Fruit fly (Drosophila melanogaster) whole organism, embryonic: ENCODE results near the gene CG34353.

Source experiments
- ATbp ChIP-seq: fragments of 200-800 bp; sonication (Bioruptor generic); optimal IDR thresholded peaks from 2 replicates; lab custom pipeline; 2017; ENCODE audit warnings: missing biosample characterization, mild to moderate bottlenecking, missing genetic modification characterization, missing genetic modification reagents
- Bteb2 ChIP-seq: fragments of 200-800 bp; sonication (Bioruptor generic); optimal IDR thresholded peaks from 2 replicates; lab custom pipeline; 2016; ENCODE audit warnings: missing biosample characterization, missing genetic modification characterization
- CG11085 ChIP-seq: fragments of 200-800 bp; sonication (Bioruptor generic); IDR thresholded peaks from 2 replicates; pipeline ENCODE4 v1.3.6; 2022; ENCODE audit warnings: missing biosample characterization, missing genetic modification characterization
- CG11695 ChIP-seq: fragments of 200-800 bp; sonication (Bioruptor generic); IDR thresholded peaks from 3 replicates; pipeline ENCODE4 v1.3.6; 2022; ENCODE audit warnings: missing biosample characterization, missing genetic modification characterization
- CG12219 ChIP-seq: fragments of 200-800 bp; sonication (Bioruptor generic); optimal IDR thresholded peaks from 3 replicates; lab custom pipeline; 2018; ENCODE audit warnings: missing biosample characterization, mild to moderate bottlenecking, missing genetic modification characterization
- CG1233 ChIP-seq: fragments of 200-800 bp; sonication (Bioruptor generic); optimal IDR thresholded peaks from 4 replicates; lab custom pipeline; 2018; ENCODE audit warnings: missing biosample characterization, mild to moderate bottlenecking, missing genetic modification characterization
- CG17802 ChIP-seq: fragments of 200-800 bp; sonication (Bioruptor generic); optimal IDR thresholded peaks from 2 replicates; lab custom pipeline; 2018; ENCODE audit warnings: missing biosample characterization, mild to moderate bottlenecking, missing genetic modification characterization, moderate library complexity
- CG2116 ChIP-seq: fragments of 200-800 bp; sonication (Bioruptor generic); optimal IDR thresholded peaks from 3 replicates; lab custom pipeline; 2018; ENCODE audit warnings: missing biosample characterization, mild to moderate bottlenecking, missing genetic modification characterization
- CG31365 ChIP-seq: fragments of 200-800 bp; sonication (Bioruptor generic); optimal IDR thresholded peaks from 2 replicates; lab custom pipeline; 2018; ENCODE audit warnings: missing biosample characterization, mild to moderate bottlenecking, missing genetic modification characterization
- CG33213 ChIP-seq: fragments of 200-800 bp; sonication (Bioruptor generic); optimal IDR thresholded peaks from 3 replicates; lab custom pipeline; 2016; ENCODE audit warnings: missing biosample characterization, missing genetic modification characterization
- CG3407 ChIP-seq: fragments of 200-800 bp; sonication (Bioruptor generic); optimal IDR thresholded peaks from 2 replicates; lab custom pipeline; 2018; ENCODE audit warnings: missing biosample characterization, mild to moderate bottlenecking, missing genetic modification characterization
- CG4404 ChIP-seq: fragments of 200-800 bp; sonication (Bioruptor generic); IDR thresholded peaks from 2 replicates; pipeline ENCODE4 v1.3.6; 2022; ENCODE audit warnings: missing biosample characterization, missing genetic modification characterization
- CG5180 ChIP-seq: fragments of 200-800 bp; sonication (Bioruptor generic); optimal IDR thresholded peaks from 3 replicates; lab custom pipeline; 2017; ENCODE audit warnings: missing biosample characterization, missing genetic modification characterization, mild to moderate bottlenecking, moderate library complexity, missing genetic modification reagents
- CG6683 ChIP-seq: fragments of 200-800 bp; sonication (Bioruptor generic); optimal IDR thresholded peaks from 2 replicates; lab custom pipeline; 2017; ENCODE audit warnings: missing biosample characterization, mild to moderate bottlenecking, missing genetic modification characterization, missing genetic modification reagents
- CG7987 ChIP-seq: fragments of 200-800 bp; sonication (Bioruptor generic); optimal IDR thresholded peaks from 2 replicates; lab custom pipeline; 2018; ENCODE audit warnings: missing biosample characterization, mild to moderate bottlenecking, missing genetic modification characterization, moderate library complexity
- CkIIα-i1 ChIP-seq: fragments of 200-800 bp; sonication (Bioruptor generic); IDR thresholded peaks from 2 replicates; pipeline ENCODE4 v1.3.6; 2022; ENCODE audit warnings: missing biosample characterization, missing genetic modification characterization
- CrebB ChIP-seq: fragments of 200-800 bp; sonication (Bioruptor generic); optimal IDR thresholded peaks from 3 replicates; lab custom pipeline; 2018; ENCODE audit warnings: missing biosample characterization, mild to moderate bottlenecking, missing genetic modification characterization
- Doc2 ChIP-seq: fragments of 200-800 bp; sonication (Bioruptor generic); IDR thresholded peaks from 2 replicates; pipeline ENCODE4 v1.3.6; 2022; ENCODE audit warnings: missing biosample characterization, missing genetic modification characterization
- Drgx ChIP-seq: fragments of 200-800 bp; sonication (Bioruptor generic); IDR thresholded peaks from 2 replicates; pipeline ENCODE4 v1.3.6; 2022; ENCODE audit warnings: missing biosample characterization, missing genetic modification characterization
- Fer1 ChIP-seq: fragments of 200-800 bp; sonication (Bioruptor generic); optimal IDR thresholded peaks from 2 replicates; lab custom pipeline; 2017; ENCODE audit warnings: missing biosample characterization, mild to moderate bottlenecking, missing genetic modification characterization
- Fer2 ChIP-seq: fragments of 200-800 bp; sonication (Bioruptor generic); optimal IDR thresholded peaks from 2 replicates; lab custom pipeline; 2018; ENCODE audit warnings: missing biosample characterization, mild to moderate bottlenecking, missing genetic modification characterization, moderate library complexity
- Jarid2 ChIP-seq: fragments of 200-800 bp; sonication (Bioruptor generic); optimal IDR thresholded peaks from 3 replicates; lab custom pipeline; 2017; ENCODE audit warnings: mild to moderate bottlenecking, missing biosample characterization, missing genetic modification reagents, missing genetic modification characterization
- MTF-1 ChIP-seq: fragments of 200-800 bp; sonication (Bioruptor generic); optimal IDR thresholded peaks from 2 replicates; lab custom pipeline; 2018; ENCODE audit warnings: missing biosample characterization, mild to moderate bottlenecking, missing genetic modification characterization, borderline replicate concordance
- NK7.1 ChIP-seq: fragments of 200-800 bp; sonication (Bioruptor generic); optimal IDR thresholded peaks from 3 replicates; lab custom pipeline; 2016; ENCODE audit warnings: missing biosample characterization, missing genetic modification characterization
- Ravus ChIP-seq: fragments of 200-800 bp; sonication (Bioruptor generic); IDR thresholded peaks from 2 replicates; pipeline ENCODE4 v1.3.6; 2022; ENCODE audit warnings: missing biosample characterization, missing genetic modification characterization
- ash1 ChIP-seq: fragments of 200-800 bp; sonication (Bioruptor generic); optimal IDR thresholded peaks from 2 replicates; lab custom pipeline; 2018; ENCODE audit warnings: missing biosample characterization, mild to moderate bottlenecking, missing genetic modification characterization
- bigmax ChIP-seq: fragments of 200-800 bp; sonication (Bioruptor generic); optimal IDR thresholded peaks from 2 replicates; lab custom pipeline; 2018; ENCODE audit warnings: missing biosample characterization, mild to moderate bottlenecking, missing genetic modification characterization
- cg ChIP-seq: fragments of 200-800 bp; sonication (Bioruptor generic); optimal IDR thresholded peaks from 3 replicates; lab custom pipeline; 2019; ENCODE audit warnings: missing biosample characterization, mild to moderate bottlenecking, missing genetic modification characterization, moderate library complexity
- chm ChIP-seq: fragments of 200-800 bp; sonication (Bioruptor generic); IDR thresholded peaks from 2 replicates; pipeline ENCODE4 v1.3.6; 2022; ENCODE audit warnings: missing biosample characterization, missing genetic modification characterization
- danr ChIP-seq: fragments of 200-800 bp; sonication (Bioruptor generic); IDR thresholded peaks from 2 replicates; pipeline ENCODE4 v1.3.6; 2022; ENCODE audit warnings: missing biosample characterization, missing genetic modification characterization
- dpn ChIP-seq, 2 experiments: fragments of 200-800 bp; sonication (Bioruptor generic); optimal IDR thresholded peaks; 3 replicates each; lab custom pipeline; 2016; ENCODE audit warnings: missing biosample characterization in 2 of 2, missing genetic modification characterization in 2 of 2
- emc ChIP-seq: fragments of 200-800 bp; sonication (Bioruptor generic); optimal IDR thresholded peaks from 2 replicates; lab custom pipeline; 2016; ENCODE audit warnings: missing biosample characterization, missing genetic modification characterization
- ewg ChIP-seq: fragments of 200-800 bp; sonication (Bioruptor generic); optimal IDR thresholded peaks from 3 replicates; lab custom pipeline; 2017; ENCODE audit warnings: mild to moderate bottlenecking, missing biosample characterization, missing genetic modification reagents, missing genetic modification characterization
- fd3F ChIP-seq: fragments of 200-800 bp; sonication (Bioruptor generic); optimal IDR thresholded peaks from 2 replicates; lab custom pipeline; 2018; ENCODE audit warnings: missing biosample characterization, mild to moderate bottlenecking, missing genetic modification characterization, moderate library complexity
- fd64A ChIP-seq: fragments of 200-800 bp; sonication (Bioruptor generic); optimal IDR thresholded peaks from 3 replicates; lab custom pipeline; 2018; ENCODE audit warnings: missing biosample characterization, mild to moderate bottlenecking, missing genetic modification characterization
- ham ChIP-seq: fragments of 200-800 bp; sonication (Bioruptor generic); IDR thresholded peaks from 2 replicates; pipeline ENCODE4 v1.3.6; 2022; ENCODE audit warnings: missing biosample characterization, missing genetic modification characterization
- kay ChIP-seq: fragments of 200-800 bp; sonication (Bioruptor generic); optimal IDR thresholded peaks from 2 replicates; lab custom pipeline; 2016; ENCODE audit warnings: missing biosample characterization, missing genetic modification characterization
- lov ChIP-seq, 2 experiments: fragments of 200-800 bp in 1 of 2; fragments of >200 bp in 1 of 2; sonication (Bioruptor generic) in 1 of 2; IDR thresholded peaks in 1 of 2; optimal IDR thresholded peaks in 1 of 2; 2 replicates in 1 of 2; 3 replicates in 1 of 2; pipeline versions ENCODE4 v1.3.6 to Lab custom; 2017 to 2022; ENCODE audit warnings: missing biosample characterization in 1 of 2, missing genetic modification characterization in 1 of 2
- nau ChIP-seq: fragments of 200-800 bp; sonication (Bioruptor generic); optimal IDR thresholded peaks from 3 replicates; lab custom pipeline; 2017; ENCODE audit warnings: missing biosample characterization, mild to moderate bottlenecking, missing genetic modification characterization, missing genetic modification reagents
- onecut ChIP-seq: fragments of 200-800 bp; sonication (Bioruptor generic); IDR thresholded peaks from 2 replicates; pipeline ENCODE4 v1.3.6; 2022; ENCODE audit warnings: missing biosample characterization, missing genetic modification characterization
- pb ChIP-seq: fragments of 200-800 bp; sonication (Bioruptor generic); optimal IDR thresholded peaks from 3 replicates; lab custom pipeline; 2016; ENCODE audit warnings: missing biosample characterization, missing genetic modification characterization
- sd ChIP-seq: fragments of 200-800 bp; sonication (Bioruptor generic); optimal IDR thresholded peaks from 3 replicates; lab custom pipeline; 2018; ENCODE audit warnings: missing biosample characterization, mild to moderate bottlenecking, missing genetic modification characterization, moderate library complexity
- sim ChIP-seq: fragments of 200-800 bp; sonication (Bioruptor generic); IDR thresholded peaks from 2 replicates; pipeline ENCODE4 v1.3.6; 2022; ENCODE audit warnings: missing biosample characterization, missing genetic modification characterization
- tap ChIP-seq: fragments of 200-800 bp; optimal IDR thresholded peaks from 3 replicates; lab custom pipeline; 2019; ENCODE audit warnings: missing biosample characterization, mild to moderate bottlenecking, missing genetic modification characterization, moderate library complexity
- vnd ChIP-seq: fragments of 200-800 bp; sonication (Bioruptor generic); IDR thresholded peaks from 3 replicates; pipeline ENCODE4 v1.3.6; 2022; ENCODE audit warnings: missing biosample characterization, missing genetic modification characterization; ENCODE audit not compliant: partially characterized antibody
- wor ChIP-seq: fragments of 200-800 bp; sonication (Bioruptor generic); IDR thresholded peaks from 2 replicates; pipeline ENCODE4 v1.3.6; 2022; ENCODE audit warnings: missing biosample characterization, missing genetic modification characterization
- zen2 ChIP-seq: fragments of 200-800 bp; sonication (Bioruptor generic); IDR thresholded peaks from 3 replicates; pipeline ENCODE4 v1.3.6; 2022; ENCODE audit warnings: missing biosample characterization, missing genetic modification characterization; ENCODE audit not compliant: partially characterized antibody

Gene CG34353

dm6 chr3R:27937752-27938694 is 32.4 kb upstream of the CG34353 start, which contains the start of the genes NSD and BOD1 (continued):
- peak; percentile 98 for TF ChIP-seq CG2116 (GFP tag; lab: Kevin White, UChicago)
- TF ChIP-seq Drgx (GFP tag; lab: Robert Waterston, UW): peak; percentile 34; the same call in 1 of the 2 replicates
- TF ChIP-seq Fer1 (GFP tag; lab: Kevin White, UChicago): peak; percentile 1
- no peak for TF ChIP-seq CG33213 (GFP tag; lab: Kevin White, UChicago)
- TF ChIP-seq cg (GFP tag; lab: Kevin White, UChicago): no peak
- no peak for TF ChIP-seq CG31365 (tag; lab: Kevin White, UChicago)
- no peak for TF ChIP-seq fd3F (GFP tag; lab: Kevin White, UChicago)
- TF ChIP-seq MTF-1 (GFP tag; lab: Kevin White, UChicago): peak; percentile 61
- TF ChIP-seq lov (optimal IDR thresholded peaks at IDR 0.05; lab: Kevin White, UChicago): no peak
- peak; percentile 47; the same call in 1 of the 3 replicates for TF ChIP-seq lov (GFP tag; IDR thresholded peaks at IDR 0.05; lab: Robert Waterston, UW)
- TF ChIP-seq CG5180 (GFP tag; lab: Kevin White, UChicago): no peak
- no peak for TF ChIP-seq Doc2 (GFP tag; lab: Robert Waterston, UW)
- no peak for TF ChIP-seq NK7.1
- no peak for TF ChIP-seq pb (GFP tag; lab: Kevin White, UChicago)
- TF ChIP-seq bigmax (GFP tag; lab: Kevin White, UChicago): no peak
- TF ChIP-seq Ravus (GFP tag; lab: Robert Waterston, UW): peak; percentile 15; the same call in 1 of the 2 replicates
- TF ChIP-seq emc (GFP tag; lab: Kevin White, UChicago): no peak
- no peak for TF ChIP-seq CG3407
- no peak for TF ChIP-seq sd (tag; lab: Kevin White, UChicago)
- peak; percentile 27 for TF ChIP-seq Fer2
- no peak for TF ChIP-seq CrebB
- TF ChIP-seq sim (GFP tag; lab: Robert Waterston, UW): no peak
- no peak for TF ChIP-seq ash1
- TF ChIP-seq zen2 (GFP tag; lab: Robert Waterston, UW): peak; percentile 93
- TF ChIP-seq nau: no peak
- TF ChIP-seq ATbp (GFP tag; lab: Kevin White, UChicago): peak; percentile 47
- TF ChIP-seq CG4404 (GFP tag; lab: Robert Waterston, UW): peak; percentile 59
- TF ChIP-seq Jarid2 (GFP tag; lab: Kevin White, UChicago): no peak
- TF ChIP-seq tap (tag; lab: Kevin White, UChicago): no peak
- TF ChIP-seq chm: no peak
- peak; percentile 47 for TF ChIP-seq onecut (GFP tag; lab: Robert Waterston, UW)
- no peak for TF ChIP-seq CG12219 (GFP tag; lab: Kevin White, UChicago)
- peak; percentile 35 for TF ChIP-seq CG1233 (GFP tag; lab: Kevin White, UChicago)
- peak; percentile 24; the same call in 1 of the 2 replicates for TF ChIP-seq danr (GFP tag; lab: Robert Waterston, UW)
- TF ChIP-seq Bteb2 (GFP tag; lab: Kevin White, UChicago): no peak
- TF ChIP-seq CkIIα-i1 (GFP tag; lab: Robert Waterston, UW): no peak
- peak; percentile 31 for TF ChIP-seq ewg (GFP tag; lab: Kevin White, UChicago)
- no peak for TF ChIP-seq kay
- TF ChIP-seq CG7987: peak; percentile 20
- no peak for TF ChIP-seq ham
- TF ChIP-seq dpn (GFP tag; optimal IDR thresholded peaks at IDR 0.05; lab: Kevin White, UChicago): peak in 1 of 2 experiments; percentile 47
- peak; percentile 94 for TF ChIP-seq vnd (GFP tag; lab: Robert Waterston, UW)
- peak; percentile 82 for TF ChIP-seq CG11085
- TF ChIP-seq CG17802 (tag; lab: Kevin White, UChicago): no peak
- TF ChIP-seq CG6683 (GFP tag; lab: Kevin White, UChicago): no peak
- no peak for TF ChIP-seq fd64A (GFP tag; lab: Kevin White, UChicago)
- no peak for TF ChIP-seq CG11695 (GFP tag; lab: Robert Waterston, UW)
- peak; percentile 27; the same call in 1 of the 2 replicates for TF ChIP-seq wor (GFP tag; lab: Robert Waterston, UW)
